Fruit fly (Drosophila melanogaster): ENCODE data around the gene CG17754.

DNA sequence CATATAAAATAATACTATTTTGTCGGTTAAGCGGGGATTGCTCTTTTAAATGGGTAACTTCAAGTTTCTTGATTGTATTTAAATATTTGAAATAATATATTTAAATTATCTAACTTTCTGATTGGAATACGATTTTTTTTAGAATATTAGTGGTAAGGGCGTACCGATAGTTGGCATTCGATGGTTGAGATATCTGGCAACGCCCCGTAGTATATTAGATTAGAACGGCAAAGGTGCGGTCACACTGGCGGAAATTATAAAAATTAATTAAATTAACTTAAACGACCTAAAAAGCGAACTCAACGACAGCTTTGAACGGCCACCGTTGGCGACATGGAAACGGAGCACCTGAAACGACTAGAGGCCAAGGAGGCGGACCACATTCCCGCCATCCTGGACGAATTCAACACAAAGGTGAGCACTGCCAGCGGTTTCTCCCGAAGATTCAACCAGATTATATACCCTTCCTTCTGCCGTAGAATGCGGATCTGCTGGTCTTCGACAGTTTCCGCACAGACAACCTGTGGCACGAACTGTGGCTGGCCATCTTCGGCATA, 5.8 kb downstream of the CG17754 start, which contains the start of gene ric8a:
- TF ChIP-seq EcR (GFP tag; optimal IDR thresholded peaks at IDR 0.05): no peak
- no peak for TF ChIP-seq fd96Ca (GFP tag; IDR thresholded peaks at IDR 0.05)
- TF ChIP-seq CG4496 (GFP tag; IDR thresholded peaks at IDR 0.05): no peak
- TF ChIP-seq gl (tag; optimal IDR thresholded peaks at IDR 0.05): no peak
- peak; percentile 24 for TF ChIP-seq CG8159 (tag; optimal IDR thresholded peaks at IDR 0.05)
- no peak for TF ChIP-seq Snoo (tag; optimal IDR thresholded peaks at IDR 0.05)
- TF ChIP-seq CG34367 (tag; optimal IDR thresholded peaks at IDR 0.05): no peak
- TF ChIP-seq Ets98B (GFP tag; IDR thresholded peaks at IDR 0.05): no peak
- TF ChIP-seq CG8301 (tag; optimal IDR thresholded peaks at IDR 0.05): no peak
- TF ChIP-seq CG10348 (GFP tag; IDR thresholded peaks at IDR 0.05): no peak
- TF ChIP-seq CG13204 (GFP tag; optimal IDR thresholded peaks at IDR 0.05): no peak
- no peak for TF ChIP-seq CG14655 (GFP tag; optimal IDR thresholded peaks at IDR 0.05)
- no peak for TF ChIP-seq rn (GFP tag; IDR thresholded peaks at IDR 0.05)
- TF ChIP-seq Pif1B (GFP tag; optimal IDR thresholded peaks at IDR 0.05): no peak
